Fruit fly (Drosophila melanogaster) whole organism, embryonic: ENCODE results near the gene galene.

Source experiments
- CG10366 ChIP-seq: fragments of 200-800 bp; sonication (Bioruptor generic); IDR thresholded peaks from 2 replicates; pipeline ENCODE4 v1.3.6; 2022; ENCODE audit warnings: missing biosample characterization, missing genetic modification characterization
- CG15073 ChIP-seq: fragments of 200-800 bp; sonication (Bioruptor generic); optimal IDR thresholded peaks from 2 replicates; lab custom pipeline; 2016; ENCODE audit warnings: missing biosample characterization, missing genetic modification characterization
- CG33557 ChIP-seq: fragments of 200-800 bp; sonication (Bioruptor generic); optimal IDR thresholded peaks from 2 replicates; lab custom pipeline; 2019; ENCODE audit warnings: missing biosample characterization, mild to moderate bottlenecking, missing genetic modification characterization, moderate library complexity
- CG5180 ChIP-seq: fragments of 200-800 bp; sonication (Bioruptor generic); optimal IDR thresholded peaks from 3 replicates; lab custom pipeline; 2017; ENCODE audit warnings: missing biosample characterization, missing genetic modification characterization, mild to moderate bottlenecking, moderate library complexity, missing genetic modification reagents
- CG8359 ChIP-seq: fragments of 200-800 bp; sonication (Bioruptor generic); optimal IDR thresholded peaks from 2 replicates; lab custom pipeline; 2017; ENCODE audit warnings: missing biosample characterization, mild to moderate bottlenecking, missing genetic modification characterization, borderline replicate concordance
- Ets65A ChIP-seq: fragments of 200-800 bp; sonication (Bioruptor generic); peaks from one replicate; lab custom pipeline; 2016; ENCODE audit warnings: missing biosample characterization, missing genetic modification characterization
- ac ChIP-seq: fragments of 200-800 bp; sonication (Bioruptor generic); optimal IDR thresholded peaks from 3 replicates; lab custom pipeline; 2017; ENCODE audit warnings: missing biosample characterization, mild to moderate bottlenecking, missing genetic modification characterization
- aop ChIP-seq: fragments of 200-800 bp; sonication (Bioruptor generic); IDR thresholded peaks from 2 replicates; pipeline ENCODE4 v1.3.6; 2022; ENCODE audit warnings: missing biosample characterization, missing genetic modification characterization
- ara ChIP-seq: fragments of 200-800 bp; sonication (Bioruptor generic); IDR thresholded peaks from 2 replicates; pipeline ENCODE4 v1.3.6; 2022; ENCODE audit warnings: missing biosample characterization, missing genetic modification characterization
- chn ChIP-seq: fragments of 200-800 bp; sonication (Bioruptor generic); optimal IDR thresholded peaks from 2 replicates; lab custom pipeline; 2016; ENCODE audit warnings: missing biosample characterization, missing genetic modification characterization
- ems ChIP-seq: fragments of 200-800 bp; sonication (Bioruptor generic); optimal IDR thresholded peaks from 3 replicates; lab custom pipeline; 2016; ENCODE audit warnings: missing biosample characterization, missing genetic modification characterization
- gro ChIP-seq: fragments of 200-800 bp; sonication (Bioruptor generic); optimal IDR thresholded peaks from 2 replicates; lab custom pipeline; 2016; ENCODE audit warnings: missing biosample characterization, missing genetic modification characterization
- ind ChIP-seq: fragments of 200-800 bp; sonication (Bioruptor generic); optimal IDR thresholded peaks from 3 replicates; lab custom pipeline; 2016; ENCODE audit warnings: missing biosample characterization, missing genetic modification characterization

DNA sequence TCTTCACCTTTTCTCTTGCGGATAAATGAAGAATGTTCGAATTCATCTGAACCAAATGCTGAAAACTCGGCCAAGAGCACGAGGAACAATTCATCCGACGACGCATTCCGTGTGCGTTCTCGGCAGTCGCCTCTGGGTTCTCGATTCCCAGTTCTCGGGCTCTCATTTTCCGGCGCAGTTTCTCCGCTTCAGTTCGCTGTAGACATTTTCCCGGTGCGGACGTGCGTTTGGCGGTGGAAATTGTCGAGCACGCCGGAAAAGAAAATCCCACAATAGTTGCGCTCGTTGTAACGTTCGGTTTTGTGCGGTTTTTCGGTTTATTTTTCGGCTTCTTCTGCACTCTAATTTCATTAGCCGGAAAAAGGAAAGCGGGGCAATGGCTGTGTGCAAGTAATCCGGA, 40.2 kb downstream of the galene start, which contains the start of gene CG32333:
- TF ChIP-seq Ets65A (GFP tag; lab: Kevin White, UChicago) (no peak), ac (GFP tag; lab: Kevin White, UChicago) (no peak), ems (no peak), ara (GFP tag; lab: Robert Waterston, UW) (no peak), ind (no peak), CG8359 (GFP tag; lab: Kevin White, UChicago) (no peak), gro (GFP tag; lab: Kevin White, UChicago) (no peak), CG33557 (no peak), chn (GFP tag; lab: Kevin White, UChicago) (no peak), CG5180 (no peak), aop (GFP tag; lab: Robert Waterston, UW) (no peak), CG15073 (GFP tag; lab: Kevin White, UChicago) (no peak), CG10366 (no peak)
